Worm (Caenorhabditis elegans): ENCODE data around the gene Y55B1BL.2.

- TF ChIP-seq nhr-6 (tag; optimal IDR thresholded peaks at IDR 0.05) (no peak), skn-1 (tag; optimal IDR thresholded peaks at IDR 0.05) (no peak), lin-11 (tag; optimal IDR thresholded peaks at IDR 0.05) (no peak), unc-62 (GFP tag; optimal IDR thresholded peaks at IDR 0.05) (no peak), lin-13 (GFP tag; optimal IDR thresholded peaks at IDR 0.05) (no peak), F13H6.1 (tag; optimal IDR thresholded peaks at IDR 0.05) (no peak)
These were observed 45.4 kb upstream of the Y55B1BL.2 start for ce11 chrIII:356906-357901.

Measured in whole organism, L2 larva.